Fruit fly (Drosophila melanogaster) whole organism, embryonic: ENCODE measurements around the gene Prdm13.

Experiments
- BEAF-32 ChIP-seq: fragments of 200-800 bp; sonication (Bioruptor generic); optimal IDR thresholded peaks from 3 replicates; lab custom pipeline; 2017; ENCODE audit warnings: missing biosample characterization, missing genetic modification characterization, mild to moderate bottlenecking, moderate library complexity, missing genetic modification reagents
- CG10654 ChIP-seq: fragments of 200-800 bp; sonication (Bioruptor generic); optimal IDR thresholded peaks from 2 replicates; lab custom pipeline; 2016; ENCODE audit warnings: missing biosample characterization, missing genetic modification characterization
- CG11560 ChIP-seq: fragments of 200-800 bp; sonication (Bioruptor generic); IDR thresholded peaks from 3 replicates; pipeline ENCODE4 v1.3.6; 2022; ENCODE audit warnings: missing biosample characterization, missing genetic modification characterization
- CG12391 ChIP-seq: fragments of 200-800 bp; sonication (Bioruptor generic); optimal IDR thresholded peaks from 3 replicates; lab custom pipeline; 2018; ENCODE audit warnings: missing biosample characterization, mild to moderate bottlenecking, missing genetic modification characterization, moderate library complexity
- CG13894 ChIP-seq: fragments of 200-800 bp; sonication (Bioruptor generic); optimal IDR thresholded peaks from 3 replicates; lab custom pipeline; 2018; ENCODE audit warnings: missing biosample characterization, mild to moderate bottlenecking, missing genetic modification characterization, moderate library complexity
- CG15479 ChIP-seq: fragments of 200-800 bp; sonication (Bioruptor generic); optimal IDR thresholded peaks from 3 replicates; lab custom pipeline; 2019; ENCODE audit warnings: missing biosample characterization, mild to moderate bottlenecking, missing genetic modification characterization, moderate library complexity
- CG3847 ChIP-seq: fragments of 200-800 bp; sonication (Bioruptor generic); IDR thresholded peaks from 2 replicates; pipeline ENCODE4 v1.3.6; 2022; ENCODE audit warnings: missing biosample characterization, missing genetic modification characterization
- CG4282 ChIP-seq: fragments of 200-800 bp; sonication (Bioruptor generic); optimal IDR thresholded peaks from 2 replicates; lab custom pipeline; 2016; ENCODE audit warnings: missing biosample characterization, missing genetic modification characterization
- CG4360 ChIP-seq: fragments of 200-800 bp; sonication (Bioruptor generic); IDR thresholded peaks from 2 replicates; pipeline ENCODE4 v1.3.6; 2022; ENCODE audit warnings: missing biosample characterization, missing genetic modification characterization
- CG4404 ChIP-seq: fragments of 200-800 bp; sonication (Bioruptor generic); IDR thresholded peaks from 2 replicates; pipeline ENCODE4 v1.3.6; 2022; ENCODE audit warnings: missing biosample characterization, missing genetic modification characterization
- CG4854 ChIP-seq: fragments of 200-800 bp; sonication (Bioruptor generic); optimal IDR thresholded peaks from 2 replicates; lab custom pipeline; 2016; ENCODE audit warnings: missing biosample characterization, missing genetic modification characterization, inconsistent platforms
- CG6689 ChIP-seq: fragments of 200-800 bp; sonication (Bioruptor generic); IDR thresholded peaks from 2 replicates; pipeline ENCODE4 v1.3.6; 2022; ENCODE audit warnings: missing biosample characterization, missing genetic modification characterization
- CG6813 ChIP-seq: fragments of 200-800 bp; sonication (Bioruptor generic); optimal IDR thresholded peaks from 2 replicates; lab custom pipeline; 2017; ENCODE audit warnings: missing biosample characterization, missing genetic modification characterization, mild to moderate bottlenecking, moderate library complexity, missing genetic modification reagents
- CG7271 ChIP-seq: fragments of 200-800 bp; sonication (Bioruptor generic); optimal IDR thresholded peaks from 2 replicates; lab custom pipeline; 2018; ENCODE audit warnings: missing biosample characterization, mild to moderate bottlenecking, missing genetic modification characterization, moderate library complexity
- CG7372 ChIP-seq: fragments of 200-800 bp; sonication (Bioruptor generic); IDR thresholded peaks from 2 replicates; pipeline ENCODE4 v1.3.6; 2022; ENCODE audit warnings: missing biosample characterization, missing genetic modification characterization
- CG7745 ChIP-seq: fragments of 200-800 bp; sonication (Bioruptor generic); optimal IDR thresholded peaks from 2 replicates; lab custom pipeline; 2018; ENCODE audit warnings: missing biosample characterization, mild to moderate bottlenecking, missing genetic modification characterization, moderate library complexity
- CG7786 ChIP-seq: fragments of 200-800 bp; sonication (Bioruptor generic); optimal IDR thresholded peaks from 2 replicates; lab custom pipeline; 2016; ENCODE audit warnings: missing biosample characterization, missing genetic modification characterization
- CG8359 ChIP-seq: fragments of 200-800 bp; sonication (Bioruptor generic); optimal IDR thresholded peaks from 2 replicates; lab custom pipeline; 2017; ENCODE audit warnings: missing biosample characterization, mild to moderate bottlenecking, missing genetic modification characterization, borderline replicate concordance
- CTCF ChIP-seq: fragments of 200-800 bp; sonication (Bioruptor generic); optimal IDR thresholded peaks from 2 replicates; lab custom pipeline; 2017; ENCODE audit warnings: missing biosample characterization, mild to moderate bottlenecking, missing genetic modification characterization, moderate library complexity
- CoRest ChIP-seq: fragments of 200-800 bp; sonication (Bioruptor generic); optimal IDR thresholded peaks from 3 replicates; lab custom pipeline; 2018; ENCODE audit warnings: missing biosample characterization, mild to moderate bottlenecking, missing genetic modification characterization, moderate library complexity
- Dll ChIP-seq: fragments of 200-800 bp; sonication (Bioruptor generic); IDR thresholded peaks from 4 replicates; pipeline ENCODE4 v1.3.6; 2022; ENCODE audit warnings: missing biosample characterization, missing genetic modification characterization; ENCODE audit not compliant: partially characterized antibody
- Elba2 ChIP-seq: fragments of 200-800 bp; sonication (Bioruptor generic); optimal IDR thresholded peaks from 3 replicates; lab custom pipeline; 2016; ENCODE audit warnings: missing biosample characterization, missing genetic modification characterization
- Hr51 ChIP-seq, 2 experiments: fragments of 200-800 bp; sonication (Bioruptor generic); optimal IDR thresholded peaks; 2 replicates in 1 of 2; 3 replicates in 1 of 2; lab custom pipeline; 2016 to 2018; ENCODE audit warnings: missing biosample characterization in 2 of 2, missing genetic modification characterization in 2 of 2, mild to moderate bottlenecking in 1 of 2, moderate library complexity in 1 of 2
- Lpt ChIP-seq: fragments of >200 bp; optimal IDR thresholded peaks from 2 replicates; lab custom pipeline; 2018; ENCODE audit warnings: missing biosample characterization, missing genetic modification characterization
- Mes4 ChIP-seq: fragments of 200-800 bp; sonication (Bioruptor generic); optimal IDR thresholded peaks from 2 replicates; lab custom pipeline; 2016; ENCODE audit warnings: missing biosample characterization, missing genetic modification characterization
- Mrtf ChIP-seq: fragments of 200-800 bp; sonication (Bioruptor generic); IDR thresholded peaks from 3 replicates; pipeline ENCODE4 v1.3.6; 2022; ENCODE audit warnings: missing biosample characterization, missing genetic modification characterization
- Myb ChIP-seq: fragments of 200-800 bp; sonication (Bioruptor generic); optimal IDR thresholded peaks from 2 replicates; lab custom pipeline; 2016; ENCODE audit warnings: missing biosample characterization, missing genetic modification characterization
- Nf-YA ChIP-seq: fragments of 200-800 bp; sonication (Bioruptor generic); IDR thresholded peaks from 2 replicates; pipeline ENCODE4 v1.3.6; 2022; ENCODE audit warnings: missing biosample characterization, missing genetic modification characterization
- Opbp ChIP-seq: fragments of 200-800 bp; sonication (Bioruptor generic); IDR thresholded peaks from 3 replicates; pipeline ENCODE4 v1.3.6; 2022; ENCODE audit warnings: missing biosample characterization, missing genetic modification characterization; ENCODE audit not compliant: partially characterized antibody
- Ravus ChIP-seq: fragments of 200-800 bp; sonication (Bioruptor generic); IDR thresholded peaks from 2 replicates; pipeline ENCODE4 v1.3.6; 2022; ENCODE audit warnings: missing biosample characterization, missing genetic modification characterization
- Rfx ChIP-seq: fragments of 200-800 bp; sonication (Bioruptor generic); IDR thresholded peaks from 2 replicates; pipeline ENCODE4 v1.3.6; 2022; ENCODE audit warnings: missing biosample characterization, missing genetic modification characterization
- Trl ChIP-seq, 3 experiments: fragments of >200 bp in 2 of 3; fragments of 200-800 bp in 1 of 3; sonication (Bioruptor generic) in 1 of 3; optimal IDR thresholded peaks; 2 replicates in 1 of 3; 3 replicates in 2 of 3; lab custom pipeline; 2016 to 2017; ENCODE audit warnings: missing biosample characterization in 1 of 3, missing genetic modification characterization in 1 of 3
- ab ChIP-seq: fragments of 200-800 bp; sonication (Bioruptor generic); optimal IDR thresholded peaks from 2 replicates; lab custom pipeline; 2016; ENCODE audit warnings: missing biosample characterization, missing genetic modification characterization
- abd-A ChIP-seq: fragments of 200-800 bp; sonication (Bioruptor generic); optimal IDR thresholded peaks from 3 replicates; lab custom pipeline; 2019; ENCODE audit warnings: missing biosample characterization, mild to moderate bottlenecking, missing genetic modification characterization, moderate library complexity
- bigmax ChIP-seq: fragments of 200-800 bp; sonication (Bioruptor generic); optimal IDR thresholded peaks from 2 replicates; lab custom pipeline; 2018; ENCODE audit warnings: missing biosample characterization, mild to moderate bottlenecking, missing genetic modification characterization
- bowl ChIP-seq: fragments of 200-800 bp; sonication (Bioruptor generic); IDR thresholded peaks from 2 replicates; pipeline ENCODE4 v1.3.6; 2022; ENCODE audit warnings: missing biosample characterization, missing genetic modification characterization
- croc ChIP-seq: fragments of 200-800 bp; sonication (Bioruptor generic); conservative IDR thresholded peaks from 3 replicates; pipeline ENCODE4 v1.3.6; 2022; ENCODE audit warnings: missing biosample characterization, missing genetic modification characterization
- gcm ChIP-seq: fragments of 200-800 bp; sonication (Bioruptor generic); optimal IDR thresholded peaks from 2 replicates; lab custom pipeline; 2019; ENCODE audit warnings: missing biosample characterization, mild to moderate bottlenecking, missing genetic modification characterization, moderate library complexity
- grau ChIP-seq: fragments of 200-800 bp; optimal IDR thresholded peaks from 3 replicates; lab custom pipeline; 2019; ENCODE audit warnings: missing biosample characterization, mild to moderate bottlenecking, missing genetic modification characterization, moderate library complexity
- grn ChIP-seq: fragments of 200-800 bp; sonication (Bioruptor generic); optimal IDR thresholded peaks from 3 replicates; lab custom pipeline; 2017; ENCODE audit warnings: missing biosample characterization, missing genetic modification characterization
- insv ChIP-seq, 2 experiments: fragments of 200-800 bp; sonication (Bioruptor generic); optimal IDR thresholded peaks; 3 replicates each; lab custom pipeline; 2016 to 2018; ENCODE audit warnings: missing biosample characterization in 2 of 2, missing genetic modification characterization in 2 of 2
- lola ChIP-seq, 3 experiments: fragments of >200 bp in 2 of 3; fragments of 200-800 bp in 1 of 3; sonication (Bioruptor generic) in 1 of 3; optimal IDR thresholded peaks; 2 replicates each; lab custom pipeline; 2017 to 2019; ENCODE audit warnings: missing biosample characterization in 3 of 3, missing genetic modification characterization in 3 of 3, mild to moderate bottlenecking in 1 of 3, moderate library complexity in 1 of 3
- mld ChIP-seq: fragments of 200-800 bp; sonication (Bioruptor generic); IDR thresholded peaks from 3 replicates; pipeline ENCODE4 v1.3.6; 2022; ENCODE audit warnings: missing biosample characterization, missing genetic modification characterization; ENCODE audit not compliant: partially characterized antibody
- p53 ChIP-seq: fragments of 200-800 bp; sonication (Bioruptor generic); optimal IDR thresholded peaks from 2 replicates; lab custom pipeline; 2016; ENCODE audit warnings: missing biosample characterization, missing genetic modification characterization
- pb ChIP-seq: fragments of 200-800 bp; sonication (Bioruptor generic); optimal IDR thresholded peaks from 3 replicates; lab custom pipeline; 2016; ENCODE audit warnings: missing biosample characterization, missing genetic modification characterization
- sd ChIP-seq: fragments of 200-800 bp; sonication (Bioruptor generic); optimal IDR thresholded peaks from 3 replicates; lab custom pipeline; 2018; ENCODE audit warnings: missing biosample characterization, mild to moderate bottlenecking, missing genetic modification characterization, moderate library complexity
- stwl ChIP-seq: fragments of 200-800 bp; sonication (Bioruptor generic); optimal IDR thresholded peaks from 3 replicates; lab custom pipeline; 2018; ENCODE audit warnings: missing biosample characterization, mild to moderate bottlenecking, missing genetic modification characterization, moderate library complexity
- toy ChIP-seq: fragments of 200-800 bp; sonication (Bioruptor generic); IDR thresholded peaks from 2 replicates; pipeline ENCODE4 v1.3.6; 2022; ENCODE audit warnings: missing biosample characterization, missing genetic modification characterization
- vvl ChIP-seq: fragments of 200-800 bp; sonication (Bioruptor generic); IDR thresholded peaks from 2 replicates; pipeline ENCODE4 v1.3.6; 2022; ENCODE audit warnings: missing biosample characterization, missing genetic modification characterization

The Prdm13 gene

dm6 chr3L:6130944-6131343 is 32.0 kb upstream of the Prdm13 start, which contains the start of gene Lcp65Ag3:
TSS of gene Lcp65Ag3 (minus strand) at chr3L:6130989.
- peak; percentile 56 for TF ChIP-seq CG13894 (tag; lab: Kevin White, UChicago)
- 0 out of 2 replicates have a peak, but pooled peaks have one; percentile 11 for TF ChIP-seq Rfx (GFP tag; lab: Robert Waterston, UW)
- no peak for TF ChIP-seq insv (GFP tag; optimal IDR thresholded peaks at IDR 0.05; lab: Kevin White, UChicago)
- TF ChIP-seq CG10654 (GFP tag; lab: Kevin White, UChicago) = no peak
- no peak for TF ChIP-seq pb (GFP tag; lab: Kevin White, UChicago)
- TF ChIP-seq Nf-YA = no peak
- TF ChIP-seq grau = no peak
- no peak for TF ChIP-seq CG4404
- no peak for TF ChIP-seq stwl
- peak; percentile 47 for TF ChIP-seq vvl (GFP tag; lab: Robert Waterston, UW)
- TF ChIP-seq Opbp (GFP tag; lab: Robert Waterston, UW) = no peak
- no peak for TF ChIP-seq ab (GFP tag; lab: Kevin White, UChicago)
- peak; percentile 70 for TF ChIP-seq abd-A (tag; lab: Kevin White, UChicago)
- TF ChIP-seq Myb = no peak
- TF ChIP-seq, all 482 proteins: peak for 4

dm6 chr3L:6132009-6132408 is 30.9 kb upstream of the Prdm13 start, which contains the start of gene Cpr65Au:
TSS of gene Cpr65Au (minus strand) at chr3L:6132109.
- TF ChIP-seq CG6689 (GFP tag; lab: Robert Waterston, UW) (no peak), toy (GFP tag; lab: Robert Waterston, UW) (no peak), BEAF-32 (GFP tag; lab: Kevin White, UChicago) (no peak), CG7271 (tag; lab: Kevin White, UChicago) (no peak), bigmax (no peak), croc (GFP tag; lab: Robert Waterston, UW) (no peak), CG12391 (tag; lab: Kevin White, UChicago) (no peak), mld (GFP tag; lab: Robert Waterston, UW) (no peak), CG4854 (GFP tag; lab: Kevin White, UChicago) (no peak), CG8359 (GFP tag; lab: Kevin White, UChicago) (no peak), Trl (optimal IDR thresholded peaks at IDR 0.05; lab: Kevin White, UChicago) (no peak), Trl (GFP tag; optimal IDR thresholded peaks at IDR 0.05; lab: Kevin White, UChicago) (no peak), Dll (GFP tag; lab: Robert Waterston, UW) (no peak), Opbp (GFP tag; lab: Robert Waterston, UW) (no peak), Hr51 (GFP tag; optimal IDR thresholded peaks at IDR 0.05; lab: Kevin White, UChicago) (no peak), CG6813 (no peak), CG7372 (GFP tag; lab: Robert Waterston, UW) (no peak), p53 (GFP tag; lab: Kevin White, UChicago) (no peak)

- TF ChIP-seq CG4360 (GFP tag; lab: Robert Waterston, UW) (no peak), CG15479 (GFP tag; lab: Kevin White, UChicago) (no peak), grn (GFP tag; lab: Kevin White, UChicago) (no peak), lola (GFP tag; optimal IDR thresholded peaks at IDR 0.05; lab: Kevin White, UChicago) (no peak), CG11560 (tag; lab: Robert Waterston, UW) (no peak), CG13894 (tag; lab: Kevin White, UChicago) (peak; percentile 96), CTCF (no peak), CG3847 (GFP tag; lab: Robert Waterston, UW) (no peak), Mes4 (GFP tag; lab: Kevin White, UChicago) (no peak), abd-A (tag; lab: Kevin White, UChicago) (peak; percentile 18), CoRest (tag; lab: Kevin White, UChicago) (no peak), Ravus (GFP tag; lab: Robert Waterston, UW) (no peak), CG7745 (no peak), Lpt (GFP tag; lab: Kevin White, UChicago) (no peak), CG4282 (GFP tag; lab: Kevin White, UChicago) (no peak), Elba2 (GFP tag; lab: Kevin White, UChicago) (no peak), CG7786 (GFP tag; lab: Kevin White, UChicago) (no peak), bowl (GFP tag; lab: Robert Waterston, UW) (no peak), sd (tag; lab: Kevin White, UChicago) (peak; percentile 6), BEAF-32 (GFP tag; lab: Kevin White, UChicago) (no peak), gcm (GFP tag; lab: Kevin White, UChicago) (no peak), Mrtf (GFP tag; lab: Robert Waterston, UW) (no peak)
Observed at dm6 chr3L:6133546-6133945, 29.4 kb upstream of the Prdm13 start, which contains the start of gene Lcp65Ag2. TSS of gene Lcp65Ag2 (minus strand) at chr3L:6133593.
